Fruit fly (Drosophila melanogaster) Kc167 (cell line): ENCODE data around the gene CG31139.

Source experiments
- h ChIP-seq: fragments of >200 bp; optimal IDR thresholded peaks from 3 replicates; lab custom pipeline; 2018; ENCODE audit warnings: missing external identifiers
- insv ChIP-seq: fragments of >200 bp; optimal IDR thresholded peaks from 3 replicates; lab custom pipeline; 2018; ENCODE audit warnings: missing external identifiers
- psq ChIP-seq: fragments of >200 bp; optimal IDR thresholded peaks from 2 replicates; lab custom pipeline; 2017; ENCODE audit warnings: missing external identifiers
- ttk ChIP-seq: sonication (Bioruptor generic); optimal IDR thresholded peaks from 2 replicates; lab custom pipeline; 2017; ENCODE audit warnings: missing external identifiers

dm6 chr3R:22751698-22752097, 2.8 kb upstream of the CG31139 start:
- TF ChIP-seq insv = no peak
- no peak for TF ChIP-seq ttk (lab: Kevin White, UChicago)
- TF ChIP-seq h = no peak
- TF ChIP-seq psq (lab: Kevin White, UChicago) = no peak
